Worm (Caenorhabditis elegans) whole organism, mixed stage, embryonic: ENCODE results near the gene hgrs-1.
A peak's percentile ranks its signal among the peaks of the same experiment; 100 is the strongest.

Experiments
- bed-3 ChIP-seq: fragments of 200-800 bp; sonication (Bioruptor generic); optimal IDR thresholded peaks from 3 replicates; lab custom pipeline; 2018; ENCODE audit warnings: mild to moderate bottlenecking, missing genetic modification characterization, moderate library complexity, missing compliant biosample characterization
- blmp-1 ChIP-seq: fragments of 150-350 bp; optimal IDR thresholded peaks from 2 replicates; lab custom pipeline; 2014; ENCODE audit warnings: missing biosample characterization, missing genetic modification characterization
- elt-3 ChIP-seq: fragments of 150-350 bp; optimal IDR thresholded peaks from 2 replicates; lab custom pipeline; 2014; ENCODE audit warnings: missing biosample characterization, missing genetic modification characterization
- hlh-1 ChIP-seq: fragments of 150-350 bp; optimal IDR thresholded peaks from 2 replicates; lab custom pipeline; 2014; ENCODE audit warnings: missing biosample characterization, missing genetic modification reagents, missing genetic modification characterization
- mep-1 ChIP-seq: fragments of 150-350 bp; optimal IDR thresholded peaks from 2 replicates; lab custom pipeline; 2017; ENCODE audit warnings: missing biosample characterization, missing genetic modification reagents, missing genetic modification characterization, inconsistent platforms
- nhr-12 ChIP-seq: fragments of 150-350 bp; optimal IDR thresholded peaks from 2 replicates; lab custom pipeline; 2014; ENCODE audit warnings: missing biosample characterization, missing genetic modification characterization
- nhr-237 ChIP-seq: fragments of 150-350 bp; optimal IDR thresholded peaks from 2 replicates; lab custom pipeline; 2014; ENCODE audit warnings: missing biosample characterization, missing genetic modification characterization
- nhr-28 ChIP-seq: fragments of 150-350 bp; optimal IDR thresholded peaks from 2 replicates; lab custom pipeline; 2014; ENCODE audit warnings: missing biosample characterization, missing genetic modification characterization
- nhr-76 ChIP-seq: sonication (generic microtip); optimal IDR thresholded peaks from 2 replicates; lab custom pipeline; 2017; ENCODE audit warnings: missing biosample characterization, missing genetic modification characterization
- pha-4 ChIP-seq: fragments of 150-350 bp; optimal IDR thresholded peaks from 2 replicates; lab custom pipeline; 2018; ENCODE audit warnings: missing biosample characterization, missing genetic modification reagents, missing genetic modification characterization
- snpc-4 ChIP-seq: fragments of 150-350 bp; optimal IDR thresholded peaks from 2 replicates; lab custom pipeline; 2014; ENCODE audit warnings: missing biosample characterization, missing genetic modification characterization
- tbx-8 ChIP-seq: fragments of 200-800 bp; sonication (Bioruptor generic); optimal IDR thresholded peaks from 2 replicates; lab custom pipeline; 2018; ENCODE audit warnings: mild to moderate bottlenecking, missing genetic modification characterization, moderate library complexity, missing compliant biosample characterization
- unc-120 ChIP-seq: sonication (generic microtip); optimal IDR thresholded peaks from 2 replicates; lab custom pipeline; 2017; ENCODE audit warnings: missing genetic modification characterization, missing compliant biosample characterization; ENCODE audit not compliant: poor library complexity, severe bottlenecking
- unc-62 ChIP-seq: fragments of 150-350 bp; optimal IDR thresholded peaks from 2 replicates; lab custom pipeline; 2014; ENCODE audit warnings: missing biosample characterization, missing genetic modification reagents, missing genetic modification characterization

ce11 chrIV:8170264-8170663 is 35.6 kb downstream of the hgrs-1 start:
- peak; percentile 51 for TF ChIP-seq elt-3 (tag; lab: Kevin White, UChicago)
- no peak for TF ChIP-seq snpc-4 (tag; lab: Kevin White, UChicago)
- no peak for TF ChIP-seq blmp-1
- no peak for TF ChIP-seq nhr-76 (tag; lab: Kevin White, UChicago)
- TF ChIP-seq nhr-237 (tag; lab: Kevin White, UChicago) = peak; percentile 29
- no peak for TF ChIP-seq mep-1 (tag; lab: Kevin White, UChicago)
- TF ChIP-seq tbx-8 = no peak
- TF ChIP-seq nhr-12 = no peak
- no peak for TF ChIP-seq unc-62 (GFP tag; lab: Kevin White, UChicago)
- no peak for TF ChIP-seq unc-120 (tag; lab: Kevin White, UChicago)
- no peak for TF ChIP-seq bed-3 (GFP tag; lab: Kevin White, UChicago)
- no peak for TF ChIP-seq hlh-1
- no peak for TF ChIP-seq nhr-28
- TF ChIP-seq pha-4 (tag; lab: Kevin White, UChicago) = peak; percentile 58
